Fruit fly (Drosophila melanogaster): ENCODE measurements around the gene SdhBL.

The SdhBL gene

DNA sequence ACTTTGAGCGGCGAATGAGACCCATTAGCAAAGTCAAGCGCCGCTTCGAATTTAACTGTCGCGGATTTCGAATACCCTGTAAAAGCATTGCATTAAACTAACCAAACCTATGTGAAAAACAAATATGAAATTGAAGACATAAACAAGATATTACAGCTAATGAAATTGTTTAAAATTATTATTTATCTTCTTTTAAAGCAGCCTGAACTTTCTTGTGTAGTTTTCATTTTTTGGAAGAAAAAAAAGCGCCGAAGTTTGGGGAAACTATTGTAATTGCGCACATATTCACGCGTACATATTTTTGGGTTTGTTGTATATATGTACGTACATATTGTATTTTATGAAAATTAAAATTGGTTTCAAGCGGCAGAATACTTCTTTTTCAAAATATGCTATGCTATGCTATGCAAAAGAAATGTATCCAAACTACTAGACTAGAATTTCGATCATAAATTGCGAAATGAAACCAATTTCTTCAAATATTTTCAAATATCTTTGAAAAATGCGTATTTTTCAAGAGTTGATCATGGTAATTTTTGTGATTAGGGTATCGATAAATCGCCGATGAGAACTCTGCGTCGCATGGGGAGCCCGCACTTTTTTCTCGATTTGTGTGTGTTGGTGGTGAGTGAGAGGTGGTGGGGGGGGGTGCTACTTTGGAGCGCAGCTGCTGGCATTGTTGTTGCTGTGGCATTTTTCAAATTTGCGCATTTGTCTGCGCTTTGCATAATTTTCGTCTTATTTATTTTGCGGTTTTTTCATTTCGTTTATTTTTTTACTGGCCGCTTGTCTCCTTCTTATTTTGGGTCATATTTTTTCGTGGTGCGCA, 32.3 kb downstream of the SdhBL start:
- TF ChIP-seq CG8478 (optimal IDR thresholded peaks at IDR 0.05) (no peak), CTCF (optimal IDR thresholded peaks at IDR 0.05) (no peak)

- TF ChIP-seq CTCF (optimal IDR thresholded peaks at IDR 0.05) (no peak), CG8478 (optimal IDR thresholded peaks at IDR 0.05) (no peak)
Measured at dm6 chrX:18928608-18929059, 34.4 kb downstream of the SdhBL start.

- TF ChIP-seq CG8478 (optimal IDR thresholded peaks at IDR 0.05): no peak
- no peak for TF ChIP-seq CTCF (optimal IDR thresholded peaks at IDR 0.05)
Measured at dm6 chrX:18929430-18929829, 35.2 kb downstream of the SdhBL start.

DNA sequence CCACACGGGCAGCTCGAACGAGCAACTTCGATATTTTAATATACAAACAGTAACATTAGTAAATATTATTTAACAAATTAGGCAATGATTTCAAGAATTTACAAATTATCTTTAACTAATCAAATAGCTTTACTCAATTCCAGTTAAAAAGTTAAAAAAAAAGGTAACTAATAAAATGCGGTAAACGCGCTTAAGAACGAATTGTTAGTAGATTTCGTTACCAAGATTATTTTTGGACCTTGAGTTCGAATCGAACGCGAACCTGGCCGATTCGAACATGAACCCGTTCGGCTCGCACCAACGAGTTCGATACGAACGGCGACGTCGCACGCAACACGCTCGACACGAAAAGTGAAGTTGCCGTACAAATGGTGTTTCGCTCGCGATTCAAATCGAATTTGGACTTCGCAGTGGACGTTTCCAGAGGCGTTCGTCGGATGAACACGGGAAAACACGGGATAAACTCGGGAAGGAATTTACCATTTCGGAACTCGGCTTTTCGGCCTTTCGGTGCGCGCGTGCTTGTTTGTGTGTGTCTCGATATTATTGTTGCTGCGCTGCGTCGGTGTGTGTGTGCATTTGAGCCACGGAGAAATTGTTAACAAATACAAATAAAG, 35.8 kb downstream of the SdhBL start, which contains the start of gene CG43759:
Gene CG43759 (plus strand): TSS at position 390 of the 617 bp plus-strand sequence.
- TF ChIP-seq CG8478 (optimal IDR thresholded peaks at IDR 0.05) (no peak), CTCF (optimal IDR thresholded peaks at IDR 0.05) (no peak)

dm6 chrX:18930868-18931267, 36.6 kb downstream of the SdhBL start:
- no peak for TF ChIP-seq CTCF (optimal IDR thresholded peaks at IDR 0.05)
- TF ChIP-seq CG8478 (optimal IDR thresholded peaks at IDR 0.05): no peak

dm6 chrX:18933442-18933841, 39.2 kb downstream of the SdhBL start:
- TF ChIP-seq CG8478 (optimal IDR thresholded peaks at IDR 0.05) (no peak), CTCF (optimal IDR thresholded peaks at IDR 0.05) (no peak)

DNA sequence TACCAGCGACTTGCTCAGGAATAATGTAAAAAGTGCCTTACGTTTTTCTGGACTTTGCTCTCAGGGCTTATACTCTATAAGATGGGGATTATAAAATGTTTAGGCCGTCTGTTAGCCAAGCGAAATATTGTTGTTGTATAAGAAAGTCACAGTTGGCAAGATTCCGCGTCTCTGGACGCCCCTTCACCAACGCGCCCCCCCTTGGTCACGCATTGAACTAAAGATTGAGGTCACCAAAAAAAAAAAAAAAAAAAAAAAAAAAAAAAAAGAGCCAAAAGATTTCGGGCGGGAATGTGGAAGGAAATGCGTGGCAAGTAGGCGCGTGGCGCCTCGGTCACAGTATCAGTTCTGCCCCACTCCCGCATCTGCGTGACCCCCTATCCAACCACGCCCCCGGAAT, 40.6 kb downstream of the SdhBL start:
- TF ChIP-seq CTCF (optimal IDR thresholded peaks at IDR 0.05) (peak in 1 of 2 experiments; percentile 32), CG8478 (optimal IDR thresholded peaks at IDR 0.05) (no peak)

dm6 chrX:18936606-18937005, 42.4 kb downstream of the SdhBL start:
- TF ChIP-seq CTCF (optimal IDR thresholded peaks at IDR 0.05): peak; percentile 2 to 52
- TF ChIP-seq CG8478 (optimal IDR thresholded peaks at IDR 0.05): no peak

DNA sequence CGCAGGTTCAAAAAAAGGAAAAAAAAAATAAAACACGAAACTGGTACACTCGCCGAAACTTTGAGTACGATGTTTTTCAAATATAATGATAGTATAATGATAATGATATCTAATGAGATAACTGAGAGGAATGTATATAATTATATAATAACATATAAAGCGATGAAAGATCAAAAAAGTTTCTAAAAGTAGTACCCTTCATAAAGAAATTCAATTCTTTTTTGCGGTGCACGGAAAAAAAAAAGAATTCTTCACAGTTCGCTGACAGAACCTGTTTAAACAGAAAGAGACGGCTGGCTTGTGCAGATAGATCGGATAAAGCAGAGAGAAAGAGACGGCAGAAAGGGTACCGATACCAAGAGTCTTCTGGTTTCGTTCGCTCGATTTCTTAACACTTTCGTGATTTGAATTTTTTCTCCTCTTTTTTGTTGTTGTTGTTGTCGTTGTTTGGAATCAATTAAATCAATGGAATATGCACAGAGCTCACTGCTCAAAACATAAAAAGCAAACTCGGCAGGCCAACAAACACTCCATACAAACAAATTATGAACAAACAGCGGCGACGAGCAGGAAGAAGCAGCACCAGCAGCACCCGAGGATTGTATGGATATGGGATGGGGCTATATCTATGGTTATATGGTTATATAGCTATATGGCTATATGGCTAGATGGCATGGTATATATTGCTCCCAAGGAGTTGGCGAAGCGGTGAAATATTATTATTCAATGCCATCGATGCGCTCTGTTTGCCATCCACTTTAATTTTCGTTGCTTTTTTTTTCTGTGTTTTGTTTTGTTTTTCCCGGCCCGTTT, 44.1 kb downstream of the SdhBL start:
- TF ChIP-seq CG8478 (optimal IDR thresholded peaks at IDR 0.05) (no peak), CTCF (optimal IDR thresholded peaks at IDR 0.05) (no peak)

- TF ChIP-seq CTCF (optimal IDR thresholded peaks at IDR 0.05): no peak
- TF ChIP-seq CG8478 (optimal IDR thresholded peaks at IDR 0.05): no peak
Measured at dm6 chrX:18939429-18939828, 45.2 kb downstream of the SdhBL start.

dm6 chrX:18941980-18942379, 47.7 kb downstream of the SdhBL start:
- no peak for TF ChIP-seq CG8478 (optimal IDR thresholded peaks at IDR 0.05)
- no peak for TF ChIP-seq CTCF (optimal IDR thresholded peaks at IDR 0.05)

- TF ChIP-seq CTCF (optimal IDR thresholded peaks at IDR 0.05) (no peak), CG8478 (optimal IDR thresholded peaks at IDR 0.05) (no peak)
Measured at dm6 chrX:18942648-18943047, 48.4 kb downstream of the SdhBL start.

- no peak for TF ChIP-seq CG8478 (optimal IDR thresholded peaks at IDR 0.05)
- no peak for TF ChIP-seq CTCF (optimal IDR thresholded peaks at IDR 0.05)
Measured at dm6 chrX:18944139-18944538, 49.9 kb downstream of the SdhBL start.

Data from S2 (cell line).